Worm (Caenorhabditis elegans): ENCODE measurements around the gene R10E4.11.

The R10E4.11 gene

DNA sequence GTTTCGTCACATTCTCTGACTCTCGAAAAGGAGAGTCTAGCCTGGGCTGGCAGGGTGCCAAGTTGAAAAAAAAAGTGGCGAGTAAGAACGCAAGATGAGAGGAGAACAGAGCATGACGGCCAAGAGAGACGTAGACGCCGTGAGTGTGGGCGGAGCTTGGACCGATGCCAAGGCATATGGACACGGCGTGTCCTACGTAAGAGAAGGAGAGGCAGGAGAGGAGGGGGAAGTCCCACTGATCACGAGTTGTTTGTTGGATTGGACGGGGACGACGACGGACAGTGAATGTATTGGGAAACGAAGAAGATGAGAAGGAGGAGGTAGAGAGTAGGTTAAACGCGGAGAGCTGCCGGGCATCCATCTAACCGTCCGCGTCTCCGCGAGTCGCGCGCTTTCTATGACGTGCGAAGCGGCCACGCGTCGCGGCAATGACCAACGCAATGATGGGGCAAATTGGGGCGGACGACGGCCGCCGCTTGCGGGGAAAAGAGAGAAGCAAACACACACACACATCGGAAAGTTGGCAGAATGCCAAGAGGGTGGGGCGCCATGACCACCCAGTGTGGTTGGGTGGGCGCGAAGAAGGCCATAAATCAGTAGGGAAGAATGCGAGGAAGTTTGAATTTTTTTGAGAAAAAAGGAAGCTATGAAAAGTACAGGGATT is 18.8 kb downstream of the R10E4.11 start (continued):
- TF ChIP-seq mec-3 (tag; optimal IDR thresholded peaks at IDR 0.05; ENCODE audit: borderline replicate concordance): peak; percentile 65
- TF ChIP-seq dmd-4 (tag; optimal IDR thresholded peaks at IDR 0.05; ENCODE audit: borderline replicate concordance): peak; percentile 69
- peak; percentile 14 for TF ChIP-seq K09A11.1 (tag; optimal IDR thresholded peaks at IDR 0.05; ENCODE audit: insufficient read depth)
- peak; percentile 69 for TF ChIP-seq madf-2 (tag; optimal IDR thresholded peaks at IDR 0.05)
- peak; percentile 51 for TF ChIP-seq tbx-7 (tag; optimal IDR thresholded peaks at IDR 0.05)
- no peak for TF ChIP-seq ceh-45 (GFP tag; IDR thresholded peaks at IDR 0.05)
- TF ChIP-seq ahr-1 (tag; optimal IDR thresholded peaks at IDR 0.05): no peak
- peak; percentile 40 for TF ChIP-seq unc-86 (tag; optimal IDR thresholded peaks at IDR 0.05)
- TF ChIP-seq pha-2 (tag; optimal IDR thresholded peaks at IDR 0.05): peak; percentile 86
- no peak for TF ChIP-seq unc-3 (GFP tag; conservative IDR thresholded peaks at IDR 0.05)
- peak; percentile 74 for TF ChIP-seq unc-3 (tag; optimal IDR thresholded peaks at IDR 0.05)
- TF ChIP-seq eyg-1 (tag; optimal IDR thresholded peaks at IDR 0.05): peak; percentile 58
- TF ChIP-seq ceh-6 (GFP tag; optimal IDR thresholded peaks at IDR 0.05): peak; percentile 60
- TF ChIP-seq ceh-34 (tag; optimal IDR thresholded peaks at IDR 0.05): peak; percentile 97
- no peak for TF ChIP-seq npax-4 (tag; optimal IDR thresholded peaks at IDR 0.05)
- TF ChIP-seq ceh-31 (tag; optimal IDR thresholded peaks at IDR 0.05): peak; percentile 99
- TF ChIP-seq ref-2 (tag; optimal IDR thresholded peaks at IDR 0.05): peak; percentile 97

DNA sequence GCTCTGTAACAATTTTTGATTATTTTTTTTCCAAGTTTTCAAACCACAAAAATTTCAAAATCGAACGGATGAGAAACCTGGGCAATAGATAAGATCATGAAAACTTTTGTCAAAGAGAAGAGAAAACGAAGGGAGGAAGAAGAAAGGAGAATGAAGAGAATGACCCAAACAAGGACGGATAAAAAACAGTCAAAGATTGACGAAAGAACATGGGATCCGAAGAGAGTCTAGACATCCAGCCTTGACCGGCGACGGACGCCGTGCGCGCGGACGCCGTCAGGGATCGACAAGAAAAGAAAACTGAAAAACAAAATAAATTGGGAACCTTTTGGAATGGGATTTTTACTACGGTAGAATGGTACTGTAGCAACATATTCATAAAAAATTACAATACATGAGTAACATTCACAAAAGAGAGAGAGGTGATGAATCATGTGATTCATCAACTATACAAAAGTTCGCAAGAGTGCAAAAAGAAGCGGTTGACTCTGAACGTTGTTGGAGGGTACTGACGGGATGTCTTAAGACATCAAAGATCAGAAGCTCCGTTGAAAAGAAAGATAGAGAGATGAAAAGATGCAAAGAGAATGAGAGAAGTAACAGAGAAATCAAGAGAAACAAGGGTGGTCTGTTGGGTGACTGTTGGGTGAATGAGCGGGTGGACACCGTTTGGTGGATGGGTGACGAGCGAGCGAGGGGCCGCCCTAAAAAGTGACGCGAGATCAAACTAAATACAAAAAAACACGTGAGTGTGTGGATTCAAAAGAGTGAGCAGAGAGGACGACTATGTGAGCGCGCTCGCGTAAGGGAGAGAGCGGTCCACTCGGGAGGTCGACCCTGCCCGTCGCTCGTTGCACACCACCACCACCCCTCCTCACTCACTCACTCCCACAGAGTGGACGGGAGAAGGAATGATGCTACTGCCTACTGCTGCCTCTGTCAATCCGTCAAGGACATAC is 20.3 kb downstream of the R10E4.11 start, which contains the start of gene sup-26:
sup-26 (minus strand) TSS at position 10 of the 959 bp plus-strand sequence.
- no peak for TF ChIP-seq che-1 (tag; optimal IDR thresholded peaks at IDR 0.05)
- peak; percentile 84 for TF ChIP-seq hlh-30 (tag; optimal IDR thresholded peaks at IDR 0.05; ENCODE audit: insufficient read depth)
- TF ChIP-seq sdc-2 (tag; optimal IDR thresholded peaks at IDR 0.05): peak; percentile 70
- TF ChIP-seq ceh-6 (GFP tag; optimal IDR thresholded peaks at IDR 0.05): peak; percentile 19
- TF ChIP-seq ceh-31 (tag; optimal IDR thresholded peaks at IDR 0.05): peak; percentile 41
- peak; percentile 45 for TF ChIP-seq sox-4 (tag; optimal IDR thresholded peaks at IDR 0.05)
- TF ChIP-seq syd-9 (tag; optimal IDR thresholded peaks at IDR 0.05): peak; percentile 6
- TF ChIP-seq fkh-6 (tag; optimal IDR thresholded peaks at IDR 0.05): peak; percentile 57
- peak; percentile 65 for TF ChIP-seq ref-2 (tag; optimal IDR thresholded peaks at IDR 0.05)
- TF ChIP-seq C38D4.7 (GFP tag; optimal IDR thresholded peaks at IDR 0.05): no peak
- TF ChIP-seq unc-42 (tag; optimal IDR thresholded peaks at IDR 0.05): peak; percentile 24
- TF ChIP-seq ztf-16 (tag; optimal IDR thresholded peaks at IDR 0.05): no peak
- TF ChIP-seq mec-3 (tag; optimal IDR thresholded peaks at IDR 0.05; ENCODE audit: borderline replicate concordance): peak; percentile 29
- TF ChIP-seq unc-55 (GFP tag; optimal IDR thresholded peaks at IDR 0.05): peak; percentile 16
- no peak for TF ChIP-seq madf-2 (tag; optimal IDR thresholded peaks at IDR 0.05)
- TF ChIP-seq nfya-1 (tag; optimal IDR thresholded peaks at IDR 0.05): peak; percentile 19
- TF ChIP-seq tbx-7 (tag; optimal IDR thresholded peaks at IDR 0.05): no peak
- TF ChIP-seq ahr-1 (tag; optimal IDR thresholded peaks at IDR 0.05): no peak
- TF ChIP-seq fax-1 (tag; optimal IDR thresholded peaks at IDR 0.05): no peak
- peak; percentile 73 for TF ChIP-seq ceh-34 (tag; optimal IDR thresholded peaks at IDR 0.05)
- peak; percentile 33 for TF ChIP-seq ceh-18 (tag; optimal IDR thresholded peaks at IDR 0.05)
- TF ChIP-seq ceh-19 (GFP tag; optimal IDR thresholded peaks at IDR 0.05): no peak
- peak; percentile 85 for TF ChIP-seq elt-4 (tag; optimal IDR thresholded peaks at IDR 0.05)
- TF ChIP-seq ceh-9 (tag; optimal IDR thresholded peaks at IDR 0.05): no peak
- peak; percentile 28 for TF ChIP-seq ceh-2 (tag; optimal IDR thresholded peaks at IDR 0.05)
- TF ChIP-seq pqm-1 (tag; optimal IDR thresholded peaks at IDR 0.05): peak; percentile 7
- TF ChIP-seq eyg-1 (tag; optimal IDR thresholded peaks at IDR 0.05): peak; percentile 52
- peak; percentile 65 for TF ChIP-seq tbx-2 (tag; optimal IDR thresholded peaks at IDR 0.05)
- TF ChIP-seq hlh-6 (tag; optimal IDR thresholded peaks at IDR 0.05): peak; percentile 40
- TF ChIP-seq nhr-11 (tag; optimal IDR thresholded peaks at IDR 0.05): no peak
